Fruit fly (Drosophila melanogaster) whole organism, embryonic: ENCODE data around the gene CG7304.

Experiments
- Blimp-1 ChIP-seq: fragments of 200-800 bp; sonication (Bioruptor generic); optimal IDR thresholded peaks from 3 replicates; lab custom pipeline; 2018; ENCODE audit warnings: missing biosample characterization, missing genetic modification characterization, mild to moderate bottlenecking, moderate library complexity, missing genetic modification reagents
- CG10147 ChIP-seq: fragments of 200-800 bp; sonication (Bioruptor generic); optimal IDR thresholded peaks from 2 replicates; lab custom pipeline; 2019; ENCODE audit warnings: missing biosample characterization, mild to moderate bottlenecking, missing genetic modification characterization, moderate library complexity
- CG10654 ChIP-seq: fragments of 200-800 bp; sonication (Bioruptor generic); optimal IDR thresholded peaks from 2 replicates; lab custom pipeline; 2016; ENCODE audit warnings: missing biosample characterization, missing genetic modification characterization
- CG11560 ChIP-seq: fragments of 200-800 bp; sonication (Bioruptor generic); IDR thresholded peaks from 3 replicates; pipeline ENCODE4 v1.3.6; 2022; ENCODE audit warnings: missing biosample characterization, missing genetic modification characterization
- CG12071 ChIP-seq: fragments of 200-800 bp; sonication (Bioruptor generic); optimal IDR thresholded peaks from 3 replicates; lab custom pipeline; 2018; ENCODE audit warnings: missing biosample characterization, mild to moderate bottlenecking, missing genetic modification characterization
- CG13624 ChIP-seq: fragments of 200-800 bp; sonication (Bioruptor generic); optimal IDR thresholded peaks from 2 replicates; lab custom pipeline; 2016; ENCODE audit warnings: missing biosample characterization, missing genetic modification characterization
- CG14441 ChIP-seq: fragments of 200-800 bp; sonication (Bioruptor generic); IDR thresholded peaks from 2 replicates; pipeline ENCODE4 v1.3.6; 2022; ENCODE audit warnings: missing biosample characterization, missing genetic modification characterization
- CG15514 ChIP-seq: fragments of 200-800 bp; sonication (Bioruptor generic); optimal IDR thresholded peaks from 3 replicates; lab custom pipeline; 2017; ENCODE audit warnings: missing biosample characterization, missing genetic modification characterization, mild to moderate bottlenecking, moderate library complexity, missing genetic modification reagents
- CG15601 ChIP-seq: fragments of 200-800 bp; sonication (Bioruptor generic); optimal IDR thresholded peaks from 3 replicates; lab custom pipeline; 2019; ENCODE audit warnings: missing biosample characterization, mild to moderate bottlenecking, missing genetic modification characterization, moderate library complexity
- CG16813 ChIP-seq: fragments of 200-800 bp; sonication (Bioruptor generic); IDR thresholded peaks from 3 replicates; pipeline ENCODE4 v1.3.6; 2022; ENCODE audit warnings: missing biosample characterization, missing genetic modification characterization; ENCODE audit not compliant: partially characterized antibody
- CG17186 ChIP-seq: fragments of 200-800 bp; sonication (Bioruptor generic); optimal IDR thresholded peaks from 3 replicates; lab custom pipeline; 2017; ENCODE audit warnings: missing biosample characterization, missing genetic modification reagents, missing genetic modification characterization
- CG2120 ChIP-seq: fragments of 200-800 bp; sonication (Bioruptor generic); optimal IDR thresholded peaks from 3 replicates; lab custom pipeline; 2016; ENCODE audit warnings: missing biosample characterization, missing genetic modification characterization
- CG2889 ChIP-seq: fragments of 200-800 bp; sonication (Bioruptor generic); IDR thresholded peaks from 3 replicates; pipeline ENCODE4 v1.3.6; 2022; ENCODE audit warnings: missing biosample characterization, missing genetic modification characterization
- CG31441 ChIP-seq: fragments of 200-800 bp; sonication (Bioruptor generic); IDR thresholded peaks from 2 replicates; pipeline ENCODE4 v1.3.6; 2022; ENCODE audit warnings: missing biosample characterization, missing genetic modification characterization
- CG3726 ChIP-seq: fragments of 200-800 bp; sonication (Bioruptor generic); IDR thresholded peaks from 3 replicates; pipeline ENCODE4, ENCODE4 v1.3.6; 2022; ENCODE audit warnings: missing biosample characterization, missing genetic modification characterization
- CG42726 ChIP-seq: fragments of 200-800 bp; sonication (Bioruptor generic); IDR thresholded peaks from 2 replicates; pipeline ENCODE4 v1.3.6; 2022; ENCODE audit warnings: missing biosample characterization, missing genetic modification characterization; ENCODE audit not compliant: partially characterized antibody
- CG4424 ChIP-seq: fragments of 200-800 bp; sonication (Bioruptor generic); optimal IDR thresholded peaks from 3 replicates; lab custom pipeline; 2016; ENCODE audit warnings: missing biosample characterization, missing genetic modification characterization
- CG6791 ChIP-seq: fragments of 200-800 bp; sonication (Bioruptor generic); IDR thresholded peaks from 3 replicates; pipeline ENCODE4 v1.3.6; 2022; ENCODE audit warnings: missing biosample characterization, missing genetic modification characterization; ENCODE audit not compliant: partially characterized antibody
- CG7987 ChIP-seq: fragments of 200-800 bp; sonication (Bioruptor generic); optimal IDR thresholded peaks from 2 replicates; lab custom pipeline; 2018; ENCODE audit warnings: missing biosample characterization, mild to moderate bottlenecking, missing genetic modification characterization, moderate library complexity
- Camta ChIP-seq: fragments of 200-800 bp; sonication (Bioruptor generic); optimal IDR thresholded peaks from 2 replicates; lab custom pipeline; 2016; ENCODE audit warnings: missing biosample characterization, missing genetic modification characterization
- CkIIα-i1 ChIP-seq: fragments of 200-800 bp; sonication (Bioruptor generic); IDR thresholded peaks from 2 replicates; pipeline ENCODE4 v1.3.6; 2022; ENCODE audit warnings: missing biosample characterization, missing genetic modification characterization
- D19A ChIP-seq: fragments of 200-800 bp; optimal IDR thresholded peaks from 3 replicates; lab custom pipeline; 2019; ENCODE audit warnings: missing biosample characterization, mild to moderate bottlenecking, missing genetic modification characterization, moderate library complexity
- E2f2 ChIP-seq: fragments of 200-800 bp; sonication (Bioruptor generic); IDR thresholded peaks from 2 replicates; pipeline ENCODE4 v1.3.6; 2022; ENCODE audit warnings: missing biosample characterization, missing genetic modification characterization
- GATAe ChIP-seq: fragments of 200-800 bp; sonication (Bioruptor generic); conservative IDR thresholded peaks from 2 replicates; pipeline ENCODE4 v1.3.6; 2022; ENCODE audit warnings: missing biosample characterization, missing genetic modification characterization
- H15 ChIP-seq: fragments of 200-800 bp; sonication (Bioruptor generic); IDR thresholded peaks from 3 replicates; pipeline ENCODE4 v1.3.6; 2022; ENCODE audit warnings: missing biosample characterization, missing genetic modification characterization
- HLH3B ChIP-seq: fragments of 200-800 bp; sonication (Bioruptor generic); IDR thresholded peaks from 2 replicates; pipeline ENCODE4 v1.3.6; 2022; ENCODE audit warnings: missing biosample characterization, missing genetic modification characterization
- Hr3 ChIP-seq: fragments of 200-800 bp; sonication (Bioruptor generic); optimal IDR thresholded peaks from 3 replicates; lab custom pipeline; 2016; ENCODE audit warnings: missing biosample characterization, missing genetic modification characterization
- Hr51 ChIP-seq, 2 experiments: fragments of 200-800 bp; sonication (Bioruptor generic); optimal IDR thresholded peaks; 2 replicates in 1 of 2; 3 replicates in 1 of 2; lab custom pipeline; 2016 to 2018; ENCODE audit warnings: missing biosample characterization in 2 of 2, missing genetic modification characterization in 2 of 2, mild to moderate bottlenecking in 1 of 2, moderate library complexity in 1 of 2
- Meics ChIP-seq: fragments of 200-800 bp; sonication (Bioruptor generic); optimal IDR thresholded peaks from 2 replicates; lab custom pipeline; 2017; ENCODE audit warnings: missing biosample characterization, mild to moderate bottlenecking, missing genetic modification characterization
- Sin3A ChIP-seq: fragments of >200 bp; optimal IDR thresholded peaks from 2 replicates; lab custom pipeline; 2018
- Tbp ChIP-seq: fragments of >200 bp; optimal IDR thresholded peaks from 2 replicates; lab custom pipeline; 2018; ENCODE audit warnings: missing biosample characterization, missing genetic modification characterization
- Vsx1 ChIP-seq: fragments of 200-800 bp; sonication (Bioruptor generic); optimal IDR thresholded peaks from 2 replicates; lab custom pipeline; 2017; ENCODE audit warnings: missing biosample characterization, mild to moderate bottlenecking, missing genetic modification characterization, missing genetic modification reagents
- chinmo ChIP-seq: fragments of 200-800 bp; sonication (Bioruptor generic); IDR thresholded peaks from 4 replicates; pipeline ENCODE4 v1.3.6; 2022; ENCODE audit warnings: missing biosample characterization, missing genetic modification characterization; ENCODE audit not compliant: partially characterized antibody
- chn ChIP-seq: fragments of 200-800 bp; sonication (Bioruptor generic); optimal IDR thresholded peaks from 2 replicates; lab custom pipeline; 2016; ENCODE audit warnings: missing biosample characterization, missing genetic modification characterization
- crp ChIP-seq, 2 experiments: fragments of 200-800 bp; sonication (Bioruptor generic); optimal IDR thresholded peaks; 2 replicates in 1 of 2; 3 replicates in 1 of 2; lab custom pipeline; 2017; ENCODE audit warnings: missing biosample characterization in 2 of 2, missing genetic modification characterization in 2 of 2, mild to moderate bottlenecking in 1 of 2, moderate library complexity in 1 of 2
- disco-r ChIP-seq: fragments of 200-800 bp; sonication (Bioruptor generic); optimal IDR thresholded peaks from 2 replicates; lab custom pipeline; 2016; ENCODE audit warnings: missing biosample characterization, missing genetic modification characterization
- dm ChIP-seq: fragments of 200-800 bp; sonication (Bioruptor generic); optimal IDR thresholded peaks from 3 replicates; lab custom pipeline; 2016; ENCODE audit warnings: missing biosample characterization, missing genetic modification characterization
- esg ChIP-seq: fragments of 200-800 bp; sonication (Bioruptor generic); conservative IDR thresholded peaks from 2 replicates; pipeline ENCODE4 v1.3.6; 2022; ENCODE audit warnings: missing biosample characterization, missing genetic modification characterization
- hb ChIP-seq: fragments of 200-800 bp; sonication (Bioruptor generic); IDR thresholded peaks from 3 replicates; pipeline ENCODE4 v1.3.6; 2022; ENCODE audit warnings: missing biosample characterization, missing genetic modification characterization; ENCODE audit not compliant: partially characterized antibody
- her ChIP-seq: fragments of 200-800 bp; sonication (Bioruptor generic); optimal IDR thresholded peaks from 2 replicates; lab custom pipeline; 2016; ENCODE audit warnings: missing biosample characterization, missing genetic modification characterization
- kni ChIP-seq: fragments of 200-800 bp; sonication (Bioruptor generic); optimal IDR thresholded peaks from 3 replicates; lab custom pipeline; 2017; ENCODE audit warnings: mild to moderate bottlenecking, missing biosample characterization, missing genetic modification reagents, missing genetic modification characterization
- luna ChIP-seq: fragments of 200-800 bp; sonication (Bioruptor generic); optimal IDR thresholded peaks from 2 replicates; lab custom pipeline; 2016; ENCODE audit warnings: missing biosample characterization, missing genetic modification characterization
- maf-S ChIP-seq: fragments of 200-800 bp; sonication (Bioruptor generic); optimal IDR thresholded peaks from 2 replicates; lab custom pipeline; 2016; ENCODE audit warnings: missing biosample characterization, missing genetic modification characterization
- pho ChIP-seq: fragments of 200-800 bp; sonication (Bioruptor generic); optimal IDR thresholded peaks from 2 replicates; lab custom pipeline; 2016; ENCODE audit warnings: missing biosample characterization, missing genetic modification characterization
- sima ChIP-seq: fragments of 200-800 bp; sonication (Bioruptor generic); optimal IDR thresholded peaks from 2 replicates; lab custom pipeline; 2016; ENCODE audit warnings: missing biosample characterization, missing genetic modification characterization
- ssp ChIP-seq: fragments of 200-800 bp; sonication (Bioruptor generic); IDR thresholded peaks from 2 replicates; pipeline ENCODE4 v1.3.6; 2022; ENCODE audit warnings: missing biosample characterization, missing genetic modification characterization
- tap ChIP-seq: fragments of 200-800 bp; optimal IDR thresholded peaks from 3 replicates; lab custom pipeline; 2019; ENCODE audit warnings: missing biosample characterization, mild to moderate bottlenecking, missing genetic modification characterization, moderate library complexity
- unpg ChIP-seq: fragments of 200-800 bp; sonication (Bioruptor generic); optimal IDR thresholded peaks from 3 replicates; lab custom pipeline; 2018; ENCODE audit warnings: missing biosample characterization, mild to moderate bottlenecking, missing genetic modification characterization, moderate library complexity
- wor ChIP-seq: fragments of 200-800 bp; sonication (Bioruptor generic); IDR thresholded peaks from 2 replicates; pipeline ENCODE4 v1.3.6; 2022; ENCODE audit warnings: missing biosample characterization, missing genetic modification characterization
- yki ChIP-seq: fragments of >200 bp; optimal IDR thresholded peaks from 3 replicates; lab custom pipeline; 2018

The CG7304 gene

DNA sequence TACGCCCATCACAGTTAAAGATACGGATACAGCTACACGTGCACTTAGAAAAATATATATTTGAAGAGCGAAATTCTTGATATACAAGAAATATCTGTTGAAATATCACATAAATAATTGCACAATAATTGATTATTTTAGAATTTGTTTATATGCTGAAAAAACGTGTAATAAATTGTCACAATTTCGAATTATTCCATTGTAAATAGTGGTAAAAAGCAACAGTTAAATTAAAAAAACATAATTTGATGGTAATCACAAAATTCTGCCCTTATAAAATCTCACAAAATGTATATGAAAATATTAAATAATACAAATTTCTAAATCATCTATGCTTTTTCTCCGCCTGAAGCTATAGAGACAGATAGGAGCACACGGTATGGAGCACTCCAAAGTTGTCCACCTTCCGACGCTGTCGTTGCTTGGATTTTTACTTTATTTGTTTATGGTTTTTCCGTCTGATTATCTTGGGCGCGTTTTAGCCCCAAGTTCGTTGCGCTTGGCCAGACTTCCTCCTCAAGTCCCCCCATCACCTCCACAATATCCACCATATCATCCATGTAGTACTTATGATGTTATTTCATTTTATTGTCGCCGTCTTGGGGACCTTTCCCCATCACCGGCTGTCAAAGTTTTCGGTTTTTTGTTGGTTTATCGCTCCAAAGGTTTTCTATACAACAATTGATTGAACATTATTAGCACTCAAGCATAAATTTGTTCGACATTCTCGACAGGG, 24.9 kb downstream of the CG7304 start (continued):
- TF ChIP-seq GATAe (GFP tag; lab: Robert Waterston, UW) (no peak), CG11560 (tag; lab: Robert Waterston, UW) (no peak), CG16813 (GFP tag; lab: Robert Waterston, UW) (no peak), CG31441 (GFP tag; lab: Robert Waterston, UW) (peak; percentile 77), CG42726 (no peak), sima (no peak), disco-r (GFP tag; lab: Kevin White, UChicago) (no peak), CG4424 (GFP tag; lab: Kevin White, UChicago) (peak; percentile 77), CkIIα-i1 (no peak), CG12071 (GFP tag; lab: Kevin White, UChicago) (no peak), CG7987 (no peak), kni (GFP tag; lab: Kevin White, UChicago) (no peak), her (GFP tag; lab: Kevin White, UChicago) (no peak), crp (GFP tag; optimal IDR thresholded peaks at IDR 0.05; lab: Kevin White, UChicago) (peak in 1 of 2 experiments; percentile 4), D19A (tag; lab: Kevin White, UChicago) (peak; percentile 69), ssp (GFP tag; lab: Robert Waterston, UW) (peak; percentile 32; the same call in 1 of the 2 replicates), luna (no peak), chinmo (0 out of 4 replicates have a peak, but pooled peaks have one; percentile 50), CG2889 (GFP tag; lab: Robert Waterston, UW) (no peak), yki (lab: Kevin White, UChicago) (no peak), CG15601 (tag; lab: Kevin White, UChicago) (peak; percentile 59), tap (tag; lab: Kevin White, UChicago) (peak; percentile 0), pho (no peak), dm (GFP tag; lab: Kevin White, UChicago) (peak; percentile 25), CG14441 (no peak), Blimp-1 (peak; percentile 75), CG2120 (GFP tag; lab: Kevin White, UChicago) (peak; percentile 38), wor (GFP tag; lab: Robert Waterston, UW) (peak; percentile 49; the same call in 1 of the 2 replicates), CG15514 (GFP tag; lab: Kevin White, UChicago) (no peak), maf-S (GFP tag; lab: Kevin White, UChicago) (no peak), hb (GFP tag; lab: Robert Waterston, UW) (no peak), E2f2 (GFP tag; lab: Robert Waterston, UW) (peak; percentile 9; the same call in 1 of the 2 replicates), CG10147 (GFP tag; lab: Kevin White, UChicago) (peak; percentile 16), Hr51 (GFP tag; optimal IDR thresholded peaks at IDR 0.05; lab: Kevin White, UChicago) (peak in 1 of 2 experiments; percentile 73), H15 (GFP tag; lab: Robert Waterston, UW) (0 out of 3 replicates have a peak, but pooled peaks have one; percentile 15), esg (GFP tag; lab: Robert Waterston, UW) (no peak; the same call in 1 of the 2 replicates), Vsx1 (peak; percentile 88), chn (GFP tag; lab: Kevin White, UChicago) (no peak), CG6791 (no peak), Tbp (GFP tag; lab: Kevin White, UChicago) (no peak), CG10654 (GFP tag; lab: Kevin White, UChicago) (peak; percentile 7), Meics (GFP tag; lab: Kevin White, UChicago) (peak; percentile 11), CG3726 (GFP tag; lab: Robert Waterston, UW) (no peak), CG17186 (GFP tag; lab: Kevin White, UChicago) (no peak), Camta (no peak), unpg (peak; percentile 36), HLH3B (GFP tag; lab: Robert Waterston, UW) (no peak), CG13624 (GFP tag; lab: Kevin White, UChicago) (no peak), Sin3A (lab: Kevin White, UChicago) (no peak), Hr3 (peak; percentile 68)
